Fruit fly (Drosophila melanogaster) whole organism, wandering third instar larva: ENCODE results near the gene CG17568.

ENCODE experiments used
- CG32264 ChIP-seq: fragments of 200-800 bp; sonication (Bioruptor generic); optimal IDR thresholded peaks from 2 replicates; lab custom pipeline; 2016; ENCODE audit warnings: missing biosample characterization, missing genetic modification characterization
- CrebA ChIP-seq: fragments of 200-800 bp; sonication (Bioruptor generic); optimal IDR thresholded peaks from 2 replicates; lab custom pipeline; 2016; ENCODE audit warnings: missing biosample characterization, mild to moderate bottlenecking, missing genetic modification characterization, borderline replicate concordance
- Dif ChIP-seq: fragments of 200-275, 200-300 bp; sonication (Bioruptor generic); optimal IDR thresholded peaks from 2 replicates; lab custom pipeline; 2018; ENCODE audit warnings: missing biosample characterization, missing genetic modification characterization; ENCODE audit not compliant: partially characterized antibody
- HLH106 ChIP-seq: fragments of 200-800 bp; optimal IDR thresholded peaks from 3 replicates; lab custom pipeline; 2019; ENCODE audit warnings: missing biosample characterization, mild to moderate bottlenecking, missing genetic modification characterization, moderate library complexity
- pan ChIP-seq: fragments of >200 bp; optimal IDR thresholded peaks from 2 replicates; lab custom pipeline; 2017

- no peak for TF ChIP-seq Dif (GFP tag; lab: Kevin White, UChicago)
- TF ChIP-seq pan (lab: Kevin White, UChicago): no peak
- TF ChIP-seq HLH106 (tag; lab: Kevin White, UChicago): peak; percentile 60
- TF ChIP-seq CG32264: no peak
- no peak for TF ChIP-seq CrebA (GFP tag; lab: Kevin White, UChicago)
These were observed 47.8 kb downstream of the CG17568 start, which contains the start of gene brat for dm6 chr2L:19133465-19134365.
